Fruit fly (Drosophila melanogaster) whole organism, larva: ENCODE measurements around the gene CG5122.

Source experiments
- noc ChIP-seq: fragments of 200-800 bp; sonication (Bioruptor generic); optimal IDR thresholded peaks from 3 replicates; lab custom pipeline; 2019; ENCODE audit warnings: missing biosample characterization, mild to moderate bottlenecking, missing genetic modification characterization, moderate library complexity

The CG5122 gene

dm6 chr2L:13130291-13130690 lies at the start of gene CG5122:
TSS of gene CG5122 (plus strand) at chr2L:13130591.
- no peak for TF ChIP-seq noc (tag; lab: Kevin White, UChicago)

- TF ChIP-seq noc (tag; lab: Kevin White, UChicago) = peak; percentile 69
Measured at dm6 chr2L:13082177-13082576, 48.2 kb upstream of the CG5122 start.

- peak; percentile 74 for TF ChIP-seq noc (tag; lab: Kevin White, UChicago)
Measured at dm6 chr2L:13083423-13084079, 46.8 kb upstream of the CG5122 start.

dm6 chr2L:13086712-13087111 lies 43.7 kb upstream of the CG5122 start:
- no peak for TF ChIP-seq noc (tag; lab: Kevin White, UChicago)

dm6 chr2L:13088550-13088949 lies 41.8 kb upstream of the CG5122 start:
- TF ChIP-seq noc (tag; lab: Kevin White, UChicago) = no peak

- no peak for TF ChIP-seq noc (tag; lab: Kevin White, UChicago)
Measured at dm6 chr2L:13095805-13096204, 34.6 kb upstream of the CG5122 start.

dm6 chr2L:13097200-13097599 lies 33.2 kb upstream of the CG5122 start:
- no peak for TF ChIP-seq noc (tag; lab: Kevin White, UChicago)

dm6 chr2L:13098301-13098700 lies 32.1 kb upstream of the CG5122 start:
- TF ChIP-seq noc (tag; lab: Kevin White, UChicago) = no peak

dm6 chr2L:13101477-13101876 lies 28.9 kb upstream of the CG5122 start:
- TF ChIP-seq noc (tag; lab: Kevin White, UChicago) = peak; percentile 47

dm6 chr2L:13104800-13105199 lies 25.6 kb upstream of the CG5122 start:
- no peak for TF ChIP-seq noc (tag; lab: Kevin White, UChicago)

dm6 chr2L:13106507-13106906 lies 23.9 kb upstream of the CG5122 start, which contains the start of gene Ttc30:
TSS of gene Ttc30 (plus strand) at chr2L:13106807.
- TF ChIP-seq noc (tag; lab: Kevin White, UChicago) = no peak

dm6 chr2L:13113580-13113979 lies 16.8 kb upstream of the CG5122 start:
- TF ChIP-seq noc (tag; lab: Kevin White, UChicago) = no peak

dm6 chr2L:13116738-13117137 lies 13.7 kb upstream of the CG5122 start:
- no peak for TF ChIP-seq noc (tag; lab: Kevin White, UChicago)

dm6 chr2L:13119034-13119433 lies 11.4 kb upstream of the CG5122 start, which contains the start of the genes CG44198 and CG43050:
TSS of gene CG44198 (minus strand) at chr2L:13119134.
TSS of gene CG43050 (plus strand) at chr2L:13119294.
- no peak for TF ChIP-seq noc (tag; lab: Kevin White, UChicago)

- TF ChIP-seq noc (tag; lab: Kevin White, UChicago) = no peak
Measured at dm6 chr2L:13122526-13122925, 7.9 kb upstream of the CG5122 start.

dm6 chr2L:13135929-13136328 lies 5.5 kb downstream of the CG5122 start:
- no peak for TF ChIP-seq noc (tag; lab: Kevin White, UChicago)

- no peak for TF ChIP-seq noc (tag; lab: Kevin White, UChicago)
Measured at dm6 chr2L:13140891-13141290, 10.5 kb downstream of the CG5122 start.
